Worm (Caenorhabditis elegans) whole organism, early embryonic: ENCODE data around the gene W05E10.1.

Source experiments
- F13C5.2 ChIP-seq: sonication (generic microtip); optimal IDR thresholded peaks from 2 replicates; lab custom pipeline; 2017; ENCODE audit warnings: mild to moderate bottlenecking, missing genetic modification characterization, inconsistent platforms, missing compliant biosample characterization
- ama-1 ChIP-seq: fragments of 150-350 bp; optimal IDR thresholded peaks from 2 replicates; lab custom pipeline; 2014
- ceh-13 ChIP-seq: fragments of 200-800 bp; sonication (Bioruptor generic); optimal IDR thresholded peaks from 2 replicates; lab custom pipeline; 2018; ENCODE audit warnings: mild to moderate bottlenecking, missing genetic modification characterization, missing compliant biosample characterization
- ets-7 ChIP-seq: sonication (generic microtip); optimal IDR thresholded peaks from 2 replicates; lab custom pipeline; 2016; ENCODE audit warnings: missing genotype, missing genetic modification characterization, missing compliant biosample characterization

DNA sequence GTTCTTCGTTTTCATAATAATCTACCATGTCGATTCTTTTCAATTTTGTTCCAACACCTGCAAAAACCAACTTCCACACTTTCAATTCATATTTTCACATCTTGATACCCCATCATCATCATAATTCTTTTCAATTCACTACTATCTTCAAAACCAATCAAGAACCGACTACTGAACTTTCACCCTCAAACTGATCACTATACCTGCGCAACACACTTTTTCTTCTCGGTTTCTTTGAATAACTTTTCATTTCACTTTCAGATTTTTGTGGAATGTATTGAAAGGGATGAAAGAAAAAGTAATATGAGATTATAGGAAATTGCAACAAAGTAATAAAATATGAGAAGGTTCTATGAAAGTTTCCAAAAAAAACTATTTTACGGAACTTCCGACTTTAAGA is 49.6 kb upstream of the W05E10.1 start:
- TF ChIP-seq ceh-13 (GFP tag; lab: Kevin White, UChicago) = no peak
- no peak for TF ChIP-seq ama-1 (lab: Kevin White, UChicago)
- TF ChIP-seq ets-7 (tag; lab: Kevin White, UChicago) = no peak
- TF ChIP-seq F13C5.2 = no peak
